Fruit fly (Drosophila melanogaster): Measurements from ENCODE around the gene CG9702.

The CG9702 gene

dm6 chr3R:30592733-30593132 lies 13.5 kb downstream of the CG9702 start:
- TF ChIP-seq usp (GFP tag; optimal IDR thresholded peaks at IDR 0.05) (no peak), EcR (GFP tag; optimal IDR thresholded peaks at IDR 0.05) (no peak), pan (optimal IDR thresholded peaks at IDR 0.05) (no peak), psq (optimal IDR thresholded peaks at IDR 0.05) (no peak), CG8478 (optimal IDR thresholded peaks at IDR 0.05) (no peak), Dll (optimal IDR thresholded peaks at IDR 0.05) (no peak)

- TF ChIP-seq psq (optimal IDR thresholded peaks at IDR 0.05) = no peak
- TF ChIP-seq CG8478 (optimal IDR thresholded peaks at IDR 0.05) = no peak
- no peak for TF ChIP-seq Dll (optimal IDR thresholded peaks at IDR 0.05)
- no peak for TF ChIP-seq usp (GFP tag; optimal IDR thresholded peaks at IDR 0.05)
- no peak for TF ChIP-seq EcR (GFP tag; optimal IDR thresholded peaks at IDR 0.05)
- no peak for TF ChIP-seq pan (optimal IDR thresholded peaks at IDR 0.05)
Observed at dm6 chr3R:30596704-30597103, 17.5 kb downstream of the CG9702 start, which contains the start of gene CG31019. Gene CG31019, plus strand, starts transcription at chr3R:30597004.

DNA sequence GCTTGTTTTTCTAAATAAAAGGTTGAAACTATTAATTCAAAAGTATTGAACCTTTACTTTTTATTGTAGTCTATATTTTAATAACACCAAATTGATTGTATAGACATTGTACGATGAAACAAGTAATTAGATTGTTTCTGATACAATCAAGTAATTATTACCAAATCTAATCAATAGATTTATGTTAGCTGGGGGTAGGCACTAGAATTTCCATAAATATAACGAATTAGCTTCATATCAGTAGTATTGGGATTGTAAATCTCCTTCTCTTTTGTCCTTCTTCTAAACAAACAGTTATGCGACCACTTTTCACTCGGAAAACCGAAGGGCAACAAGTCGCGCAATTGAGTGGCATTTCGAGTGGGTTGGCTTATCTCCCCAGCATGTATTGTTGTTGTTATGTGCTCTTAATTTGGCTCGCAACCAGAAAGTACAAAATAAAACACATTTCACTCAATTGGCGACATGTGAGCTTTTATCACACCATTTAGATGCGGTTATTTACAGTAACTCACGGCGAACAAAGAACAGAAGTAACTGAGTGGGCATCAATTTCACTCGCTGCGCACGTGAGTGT lies 20.3 kb downstream of the CG9702 start:
- no peak for TF ChIP-seq psq (optimal IDR thresholded peaks at IDR 0.05)
- no peak for TF ChIP-seq CG8478 (optimal IDR thresholded peaks at IDR 0.05)
- TF ChIP-seq pan (optimal IDR thresholded peaks at IDR 0.05) = no peak
- TF ChIP-seq Dll (optimal IDR thresholded peaks at IDR 0.05) = no peak
- TF ChIP-seq usp (GFP tag; optimal IDR thresholded peaks at IDR 0.05) = no peak
- TF ChIP-seq EcR (GFP tag; optimal IDR thresholded peaks at IDR 0.05) = no peak

dm6 chr3R:30600154-30601009 lies 21.2 kb downstream of the CG9702 start:
- TF ChIP-seq psq (optimal IDR thresholded peaks at IDR 0.05) (peak; percentile 27), usp (GFP tag; optimal IDR thresholded peaks at IDR 0.05) (no peak)

DNA sequence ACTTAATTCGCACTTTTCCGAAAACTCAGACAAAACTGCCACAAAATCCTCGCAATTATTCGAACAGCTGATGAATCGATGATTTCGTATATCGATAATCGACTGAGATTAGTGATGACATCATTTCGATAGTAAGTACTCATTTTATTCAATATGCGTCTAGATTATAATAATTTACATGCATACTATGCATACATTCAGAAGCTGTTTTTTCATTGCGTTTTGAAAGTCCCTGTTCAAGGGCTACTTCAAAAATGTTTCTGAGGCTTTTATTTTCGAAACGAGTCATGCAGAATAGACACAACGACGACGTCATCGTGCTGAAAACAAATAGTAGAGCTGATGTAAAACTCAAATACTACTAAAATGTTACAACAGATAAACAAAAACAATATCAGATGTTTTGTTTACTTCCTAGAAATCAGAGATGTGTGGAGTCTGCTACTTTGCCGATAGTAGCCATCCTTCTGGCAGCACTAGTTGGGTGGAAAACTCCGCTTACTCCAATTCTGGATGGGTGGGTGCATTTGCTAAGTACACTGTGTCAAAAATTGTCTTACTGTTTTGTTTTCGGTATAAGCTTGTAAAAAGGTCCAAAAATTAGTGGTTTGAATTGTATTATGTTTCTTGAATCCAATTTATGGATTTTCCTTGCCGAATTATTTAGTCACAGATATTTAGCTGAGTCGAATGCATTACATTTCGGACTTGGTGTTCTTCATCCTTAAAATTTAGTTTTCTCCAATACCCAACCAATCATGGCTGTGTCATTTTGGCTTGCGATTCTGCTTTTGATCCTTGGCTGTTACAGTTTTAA lies 22.4 kb downstream of the CG9702 start, which contains the start of the genes CG2246 and CG31021:
Gene CG2246 (minus strand): TSS at position 50 of the 817 bp plus-strand sequence.
Gene CG31021 (plus strand): TSS at position 767 of the 817 bp plus-strand sequence.
- TF ChIP-seq CG8478 (optimal IDR thresholded peaks at IDR 0.05) (no peak), EcR (GFP tag; optimal IDR thresholded peaks at IDR 0.05) (no peak), psq (optimal IDR thresholded peaks at IDR 0.05) (no peak), pan (optimal IDR thresholded peaks at IDR 0.05) (no peak), Dll (optimal IDR thresholded peaks at IDR 0.05) (no peak), usp (GFP tag; optimal IDR thresholded peaks at IDR 0.05) (no peak)

dm6 chr3R:30603881-30604280 lies 24.7 kb downstream of the CG9702 start, which contains the start of gene PH4alphaNE3:
Gene PH4alphaNE3, plus strand, starts transcription at chr3R:30604181.
- no peak for TF ChIP-seq EcR (GFP tag; optimal IDR thresholded peaks at IDR 0.05)
- no peak for TF ChIP-seq CG8478 (optimal IDR thresholded peaks at IDR 0.05)
- no peak for TF ChIP-seq pan (optimal IDR thresholded peaks at IDR 0.05)
- TF ChIP-seq Dll (optimal IDR thresholded peaks at IDR 0.05) = no peak
- no peak for TF ChIP-seq usp (GFP tag; optimal IDR thresholded peaks at IDR 0.05)
- no peak for TF ChIP-seq psq (optimal IDR thresholded peaks at IDR 0.05)

DNA sequence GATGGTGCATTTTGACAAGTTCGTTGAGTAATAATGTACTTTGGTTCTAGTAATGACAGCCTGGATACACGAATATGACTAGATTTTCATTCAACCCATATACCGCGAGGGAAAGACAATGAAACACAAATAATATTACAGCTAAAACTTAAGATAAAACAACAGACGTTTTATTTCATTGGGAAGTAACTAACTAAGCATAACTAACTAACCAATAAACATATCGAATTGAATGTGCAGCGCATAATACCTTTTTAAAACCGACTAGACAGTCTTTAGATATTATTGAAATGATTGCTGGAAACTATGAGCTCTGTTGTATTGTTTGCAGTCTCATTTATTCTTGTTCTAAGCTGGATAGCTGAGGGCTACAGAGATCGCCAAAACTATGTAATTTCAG lies 26.7 kb downstream of the CG9702 start, which contains the start of gene CG31016:
Gene CG31016 (plus strand): TSS at position 301 of the 400 bp plus-strand sequence.
- no peak for TF ChIP-seq pan (optimal IDR thresholded peaks at IDR 0.05)
- TF ChIP-seq CG8478 (optimal IDR thresholded peaks at IDR 0.05) = no peak
- TF ChIP-seq EcR (GFP tag; optimal IDR thresholded peaks at IDR 0.05) = no peak
- no peak for TF ChIP-seq Dll (optimal IDR thresholded peaks at IDR 0.05)
- no peak for TF ChIP-seq psq (optimal IDR thresholded peaks at IDR 0.05)
- no peak for TF ChIP-seq usp (GFP tag; optimal IDR thresholded peaks at IDR 0.05)

- TF ChIP-seq CG8478 (optimal IDR thresholded peaks at IDR 0.05) = no peak
- no peak for TF ChIP-seq usp (GFP tag; optimal IDR thresholded peaks at IDR 0.05)
- TF ChIP-seq EcR (GFP tag; optimal IDR thresholded peaks at IDR 0.05) = no peak
- no peak for TF ChIP-seq Dll (optimal IDR thresholded peaks at IDR 0.05)
- no peak for TF ChIP-seq pan (optimal IDR thresholded peaks at IDR 0.05)
- no peak for TF ChIP-seq psq (optimal IDR thresholded peaks at IDR 0.05)
Observed at dm6 chr3R:30616098-30616857, 37.0 kb downstream of the CG9702 start.

- TF ChIP-seq pan (optimal IDR thresholded peaks at IDR 0.05) = no peak
- TF ChIP-seq Dll (optimal IDR thresholded peaks at IDR 0.05) = no peak
- TF ChIP-seq EcR (GFP tag; optimal IDR thresholded peaks at IDR 0.05) = no peak
- TF ChIP-seq CG8478 (optimal IDR thresholded peaks at IDR 0.05) = no peak
- TF ChIP-seq usp (GFP tag; optimal IDR thresholded peaks at IDR 0.05) = no peak
- TF ChIP-seq psq (optimal IDR thresholded peaks at IDR 0.05) = no peak
Observed at dm6 chr3R:30617457-30617856, 38.2 kb downstream of the CG9702 start.

- TF ChIP-seq Dll (optimal IDR thresholded peaks at IDR 0.05) = no peak
- no peak for TF ChIP-seq usp (GFP tag; optimal IDR thresholded peaks at IDR 0.05)
- TF ChIP-seq CG8478 (optimal IDR thresholded peaks at IDR 0.05) = no peak
- no peak for TF ChIP-seq EcR (GFP tag; optimal IDR thresholded peaks at IDR 0.05)
- no peak for TF ChIP-seq pan (optimal IDR thresholded peaks at IDR 0.05)
- no peak for TF ChIP-seq psq (optimal IDR thresholded peaks at IDR 0.05)
Observed at dm6 chr3R:30621806-30622205, 42.6 kb downstream of the CG9702 start, which contains the start of gene CG44954. Gene CG44954, minus strand, starts transcription at chr3R:30621906.

- TF ChIP-seq psq (optimal IDR thresholded peaks at IDR 0.05) = no peak
Observed at dm6 chr3R:30628928-30629327, 49.7 kb downstream of the CG9702 start, which contains the start of gene CG2267. Gene CG2267, minus strand, starts transcription at chr3R:30629028.
